Fruit fly (Drosophila melanogaster) Kc167 (cell line): Measurements from ENCODE around the gene CG14540.

Experiments
- Myc ChIP-seq: fragments of >200 bp; optimal IDR thresholded peaks from 2 replicates; lab custom pipeline; 2017; ENCODE audit warnings: missing external identifiers
- Sin3A ChIP-seq: fragments of >200 bp; optimal IDR thresholded peaks from 2 replicates; lab custom pipeline; 2018; ENCODE audit warnings: missing external identifiers
- h ChIP-seq: fragments of >200 bp; optimal IDR thresholded peaks from 3 replicates; lab custom pipeline; 2018; ENCODE audit warnings: missing external identifiers
- insv ChIP-seq: fragments of >200 bp; optimal IDR thresholded peaks from 3 replicates; lab custom pipeline; 2018; ENCODE audit warnings: missing external identifiers

- no peak for TF ChIP-seq h (lab: Kevin White, UChicago)
- TF ChIP-seq Myc, result no peak
- no peak for TF ChIP-seq insv
- no peak for TF ChIP-seq Sin3A (lab: Kevin White, UChicago)
These were observed 10.7 kb downstream of the CG14540 start, which contains the start of gene fid for dm6 chr3R:25969780-25970179.
